Worm (Caenorhabditis elegans) whole organism, L3 larva: ENCODE measurements around the gene K07C5.9.

Experiments
- aly-2 ChIP-seq: fragments of 150-350 bp; optimal IDR thresholded peaks from 2 replicates; lab custom pipeline; 2014; ENCODE audit warnings: missing biosample characterization, missing genetic modification characterization
- ceh-16 ChIP-seq: sonication (generic microtip); optimal IDR thresholded peaks from 2 replicates; lab custom pipeline; 2017; ENCODE audit warnings: missing biosample characterization, missing genetic modification characterization
- ceh-82 ChIP-seq: fragments of 150-350 bp; optimal IDR thresholded peaks from 2 replicates; lab custom pipeline; 2014; ENCODE audit warnings: missing biosample characterization, missing genetic modification characterization
- ceh-9 ChIP-seq: sonication (generic microtip); optimal IDR thresholded peaks from 2 replicates; lab custom pipeline; 2018; ENCODE audit warnings: missing biosample characterization, missing genetic modification characterization
- daf-12 ChIP-seq: fragments of 150-350 bp; optimal IDR thresholded peaks from 2 replicates; lab custom pipeline; 2014; ENCODE audit warnings: missing biosample characterization, missing genetic modification reagents, missing genetic modification characterization
- egl-27 ChIP-seq: sonication (generic microtip); optimal IDR thresholded peaks from 4 replicates; lab custom pipeline; 2017; ENCODE audit warnings: missing biosample characterization, missing genetic modification reagents, missing genetic modification characterization
- egl-5 ChIP-seq: fragments of 150-350 bp; optimal IDR thresholded peaks from 2 replicates; lab custom pipeline; 2017; ENCODE audit warnings: missing biosample characterization, missing genetic modification reagents, missing genetic modification characterization, inconsistent platforms
- elt-1 ChIP-seq: fragments of 150-350 bp; optimal IDR thresholded peaks from 2 replicates; lab custom pipeline; 2014; ENCODE audit warnings: missing biosample characterization, missing genetic modification characterization
- elt-2 ChIP-seq: sonication (generic microtip); optimal IDR thresholded peaks from 2 replicates; lab custom pipeline; 2016; ENCODE audit warnings: missing genetic modification reagents, mild to moderate bottlenecking, missing genetic modification characterization, missing compliant biosample characterization
- eor-1 ChIP-seq, 2 experiments: fragments of 150-350 bp; optimal IDR thresholded peaks; 2 replicates each; lab custom pipeline; 2014 to 2018; ENCODE audit warnings: missing biosample characterization in 2 of 2, missing genetic modification characterization in 2 of 2
- fkh-10 ChIP-seq: sonication (generic microtip); optimal IDR thresholded peaks from 2 replicates; lab custom pipeline; 2017; ENCODE audit warnings: missing biosample characterization, missing genetic modification reagents, missing genetic modification characterization
- fkh-2 ChIP-seq: fragments of 150-350 bp; optimal IDR thresholded peaks from 2 replicates; lab custom pipeline; 2014; ENCODE audit warnings: missing biosample characterization, missing genetic modification reagents, missing genetic modification characterization
- fos-1 ChIP-seq: fragments of 150-350 bp; optimal IDR thresholded peaks from 2 replicates; lab custom pipeline; 2014; ENCODE audit warnings: missing biosample characterization, missing genetic modification characterization
- hmg-11 ChIP-seq: sonication (generic microtip); optimal IDR thresholded peaks from 2 replicates; lab custom pipeline; 2016; ENCODE audit warnings: missing genetic modification characterization, missing compliant biosample characterization
- jun-1 ChIP-seq: fragments of 150-350 bp; optimal IDR thresholded peaks from 2 replicates; lab custom pipeline; 2014; ENCODE audit warnings: missing biosample characterization, missing genetic modification reagents, missing genetic modification characterization
- lin-15B ChIP-seq: fragments of 150-350 bp; optimal IDR thresholded peaks from 2 replicates; lab custom pipeline; 2014; ENCODE audit warnings: missing biosample characterization, missing genetic modification characterization
- nfya-1 ChIP-seq: sonication (generic microtip); optimal IDR thresholded peaks from 2 replicates; lab custom pipeline; 2017; ENCODE audit warnings: missing genetic modification characterization, mild to moderate bottlenecking, missing compliant biosample characterization, antibody characterized with exemption, moderate library complexity; ENCODE audit not compliant: insufficient read depth
- nhr-11 ChIP-seq: fragments of 150-350 bp; optimal IDR thresholded peaks from 2 replicates; lab custom pipeline; 2014; ENCODE audit warnings: missing biosample characterization, missing genetic modification characterization
- nhr-12 ChIP-seq: fragments of 150-350 bp; optimal IDR thresholded peaks from 2 replicates; lab custom pipeline; 2014; ENCODE audit warnings: missing biosample characterization, missing genetic modification characterization
- nhr-23 ChIP-seq: fragments of 150-350 bp; optimal IDR thresholded peaks from 2 replicates; lab custom pipeline; 2014; ENCODE audit warnings: missing biosample characterization, missing genetic modification reagents, missing genetic modification characterization
- nhr-25 ChIP-seq: sonication (generic microtip); optimal IDR thresholded peaks from 2 replicates; lab custom pipeline; 2017; ENCODE audit warnings: missing biosample characterization, missing genetic modification characterization
- nhr-28 ChIP-seq: fragments of 150-350 bp; optimal IDR thresholded peaks from 2 replicates; lab custom pipeline; 2014; ENCODE audit warnings: missing biosample characterization, missing genetic modification characterization
- nhr-43 ChIP-seq: sonication (generic microtip); optimal IDR thresholded peaks from 2 replicates; lab custom pipeline; 2016; ENCODE audit warnings: mild to moderate bottlenecking, missing genetic modification characterization, missing compliant biosample characterization; ENCODE audit not compliant: poor library complexity, severe bottlenecking
- nhr-67 ChIP-seq: fragments of 150-350 bp; optimal IDR thresholded peaks from 2 replicates; lab custom pipeline; 2014; ENCODE audit warnings: missing biosample characterization, missing genetic modification characterization
- nhr-76 ChIP-seq: fragments of 150-350 bp; sonication (generic microtip); optimal IDR thresholded peaks from 5 replicates; lab custom pipeline; 2014; ENCODE audit warnings: missing biosample characterization, missing genetic modification characterization
- nhr-77 ChIP-seq: fragments of 150-350 bp; optimal IDR thresholded peaks from 2 replicates; lab custom pipeline; 2014; ENCODE audit warnings: missing biosample characterization, missing genetic modification characterization
- pha-4 ChIP-seq: fragments of 150-350 bp; optimal IDR thresholded peaks from 2 replicates; lab custom pipeline; 2014; ENCODE audit warnings: missing biosample characterization, missing genetic modification reagents, missing genetic modification characterization
- pqm-1 ChIP-seq: fragments of 150-350 bp; optimal IDR thresholded peaks from 2 replicates; lab custom pipeline; 2017; ENCODE audit warnings: missing biosample characterization, missing genetic modification characterization, inconsistent platforms
- sea-2 ChIP-seq: fragments of 150-350 bp; sonication (generic microtip); optimal IDR thresholded peaks from 4 replicates; lab custom pipeline; 2014; ENCODE audit warnings: missing biosample characterization, missing genetic modification reagents, missing genetic modification characterization
- skn-1 ChIP-seq: fragments of 150-350 bp; optimal IDR thresholded peaks from 2 replicates; lab custom pipeline; 2014; ENCODE audit warnings: missing biosample characterization, missing genetic modification characterization
- snpc-4 ChIP-seq: fragments of 150-350 bp; optimal IDR thresholded peaks from 2 replicates; lab custom pipeline; 2014; ENCODE audit warnings: missing biosample characterization, missing genetic modification characterization
- tbx-2 ChIP-seq: sonication (generic microtip); optimal IDR thresholded peaks from 2 replicates; lab custom pipeline; 2016; ENCODE audit warnings: mild to moderate bottlenecking, missing genetic modification characterization, missing compliant biosample characterization
- unc-39 ChIP-seq: sonication (generic microtip); optimal IDR thresholded peaks from 4 replicates; lab custom pipeline; 2017; ENCODE audit warnings: missing biosample characterization, missing genetic modification characterization
- unc-62 ChIP-seq: fragments of 150-350 bp; sonication (generic microtip); optimal IDR thresholded peaks from 4 replicates; lab custom pipeline; 2014; ENCODE audit warnings: missing biosample characterization, missing genetic modification reagents, missing genetic modification characterization
- zag-1 ChIP-seq: fragments of 150-350 bp; optimal IDR thresholded peaks from 2 replicates; lab custom pipeline; 2014; ENCODE audit warnings: missing biosample characterization, missing genetic modification characterization
- ztf-4 ChIP-seq: fragments of 150-350 bp; optimal IDR thresholded peaks from 2 replicates; lab custom pipeline; 2014; ENCODE audit warnings: missing biosample characterization, missing genetic modification characterization

Gene K07C5.9

DNA sequence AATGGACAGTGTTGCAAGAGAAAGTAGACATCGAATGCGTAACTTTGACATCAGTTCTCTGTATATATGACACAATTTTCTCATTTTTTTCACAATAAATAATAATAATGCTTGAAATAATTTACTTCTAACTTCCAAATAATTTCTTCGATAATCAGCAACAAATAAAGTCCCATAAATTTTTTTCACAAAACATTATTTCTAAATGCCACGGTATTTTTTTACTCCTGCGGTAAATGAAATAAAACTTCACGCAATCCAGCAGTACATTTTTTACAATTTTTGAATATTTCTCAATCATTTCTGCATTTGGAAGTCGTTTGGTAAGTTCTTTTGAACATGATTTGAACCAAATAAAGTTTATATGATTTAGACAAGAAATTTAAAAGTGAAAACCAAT lies 34.0 kb upstream of the K07C5.9 start, which contains the start of gene spe-10:
Gene spe-10, plus strand, starts transcription at position 301 of the 400 bp plus-strand sequence.
- no peak for TF ChIP-seq ceh-16
- no peak for TF ChIP-seq ceh-82 (tag; lab: Kevin White, UChicago)
- TF ChIP-seq snpc-4 (tag; lab: Kevin White, UChicago), result no peak
- TF ChIP-seq nhr-76 (tag; lab: Kevin White, UChicago), result no peak
- no peak for TF ChIP-seq nhr-67 (tag; lab: Kevin White, UChicago)
- TF ChIP-seq lin-15B (tag; lab: Kevin White, UChicago), result no peak
- no peak for TF ChIP-seq nhr-25 (tag; lab: Kevin White, UChicago)
- TF ChIP-seq eor-1 (tag; optimal IDR thresholded peaks at IDR 0.05; lab: Kevin White, UChicago), result no peak
- TF ChIP-seq sea-2 (GFP tag; lab: Kevin White, UChicago), result no peak
- TF ChIP-seq unc-39 (tag; lab: Kevin White, UChicago), result no peak
- no peak for TF ChIP-seq nhr-28
- TF ChIP-seq nfya-1, result no peak
- TF ChIP-seq egl-27 (tag; lab: Kevin White, UChicago), result no peak
- no peak for TF ChIP-seq fkh-2 (tag; lab: Kevin White, UChicago)
- TF ChIP-seq ceh-9 (tag; lab: Kevin White, UChicago), result no peak
- no peak for TF ChIP-seq elt-2
- TF ChIP-seq unc-62 (GFP tag; lab: Kevin White, UChicago), result no peak
- TF ChIP-seq nhr-12 (tag; lab: Kevin White, UChicago), result no peak
- TF ChIP-seq hmg-11 (tag; lab: Kevin White, UChicago), result no peak

ce11 chrV:10382142-10382541 lies 32.2 kb upstream of the K07C5.9 start, which contains the start of gene pqn-2:
pqn-2 (plus strand) TSS chrV:10382442.
- TF ChIP-seq nhr-11 (no peak), nhr-43 (tag; lab: Kevin White, UChicago) (no peak), eor-1 (tag; optimal IDR thresholded peaks at IDR 0.05; lab: Kevin White, UChicago) (no peak), fos-1 (tag; lab: Kevin White, UChicago) (no peak), elt-2 (no peak), tbx-2 (tag; lab: Kevin White, UChicago) (no peak), zag-1 (no peak), ceh-82 (tag; lab: Kevin White, UChicago) (no peak), sea-2 (GFP tag; lab: Kevin White, UChicago) (no peak), elt-1 (tag; lab: Kevin White, UChicago) (no peak), fkh-2 (tag; lab: Kevin White, UChicago) (no peak), jun-1 (no peak), daf-12 (tag; lab: Kevin White, UChicago) (no peak), nhr-67 (tag; lab: Kevin White, UChicago) (no peak), unc-39 (tag; lab: Kevin White, UChicago) (no peak), lin-15B (tag; lab: Kevin White, UChicago) (no peak), nhr-76 (tag; lab: Kevin White, UChicago) (no peak), egl-5 (tag; lab: Kevin White, UChicago) (no peak)

ce11 chrV:10381726-10382125 lies 31.8 kb upstream of the K07C5.9 start, which contains the start of gene abu-1:
abu-1 (minus strand) TSS chrV:10381826.
- TF ChIP-seq zag-1 (no peak), aly-2 (no peak), nhr-43 (tag; lab: Kevin White, UChicago) (no peak), ceh-16 (no peak), nhr-23 (no peak), fkh-2 (tag; lab: Kevin White, UChicago) (no peak), unc-39 (tag; lab: Kevin White, UChicago) (no peak), nhr-77 (tag; lab: Kevin White, UChicago) (no peak), lin-15B (tag; lab: Kevin White, UChicago) (no peak), ztf-4 (tag; lab: Kevin White, UChicago) (no peak)

- TF ChIP-seq ztf-4 (tag; lab: Kevin White, UChicago) (no peak), sea-2 (GFP tag; lab: Kevin White, UChicago) (no peak), unc-39 (tag; lab: Kevin White, UChicago) (no peak), egl-5 (tag; lab: Kevin White, UChicago) (no peak), pqm-1 (tag; lab: Kevin White, UChicago) (no peak), ceh-82 (tag; lab: Kevin White, UChicago) (no peak), lin-15B (tag; lab: Kevin White, UChicago) (no peak), zag-1 (no peak), nhr-76 (tag; lab: Kevin White, UChicago) (no peak), tbx-2 (tag; lab: Kevin White, UChicago) (no peak), fkh-10 (GFP tag; lab: Kevin White, UChicago) (no peak), ceh-9 (tag; lab: Kevin White, UChicago) (no peak), pha-4 (tag; lab: Kevin White, UChicago) (no peak), jun-1 (no peak), nhr-11 (no peak), skn-1 (tag; lab: Kevin White, UChicago) (no peak), nhr-25 (tag; lab: Kevin White, UChicago) (no peak)
Measured at ce11 chrV:10379761-10380160, 29.8 kb upstream of the K07C5.9 start.
